Worm (Caenorhabditis elegans) whole organism, L3 larva: ENCODE results near the gene T28F3.8.

Experiments
- ZK546.5 ChIP-seq: sonication (generic microtip); optimal IDR thresholded peaks from 2 replicates; lab custom pipeline; 2017; ENCODE audit warnings: missing biosample characterization, missing genetic modification characterization
- aly-2 ChIP-seq: fragments of 150-350 bp; optimal IDR thresholded peaks from 2 replicates; lab custom pipeline; 2014; ENCODE audit warnings: missing biosample characterization, missing genetic modification characterization
- ceh-16 ChIP-seq: sonication (generic microtip); optimal IDR thresholded peaks from 2 replicates; lab custom pipeline; 2017; ENCODE audit warnings: missing biosample characterization, missing genetic modification characterization
- ceh-28 ChIP-seq: fragments of 150-350 bp; optimal IDR thresholded peaks from 2 replicates; lab custom pipeline; 2014; ENCODE audit warnings: missing biosample characterization, missing genetic modification reagents, missing genetic modification characterization
- ceh-9 ChIP-seq: sonication (generic microtip); optimal IDR thresholded peaks from 2 replicates; lab custom pipeline; 2018; ENCODE audit warnings: missing biosample characterization, missing genetic modification characterization
- daf-12 ChIP-seq: fragments of 150-350 bp; optimal IDR thresholded peaks from 2 replicates; lab custom pipeline; 2014; ENCODE audit warnings: missing biosample characterization, missing genetic modification reagents, missing genetic modification characterization
- egl-27 ChIP-seq: sonication (generic microtip); optimal IDR thresholded peaks from 4 replicates; lab custom pipeline; 2017; ENCODE audit warnings: missing biosample characterization, missing genetic modification reagents, missing genetic modification characterization
- egl-5 ChIP-seq: fragments of 150-350 bp; optimal IDR thresholded peaks from 2 replicates; lab custom pipeline; 2017; ENCODE audit warnings: missing biosample characterization, missing genetic modification reagents, missing genetic modification characterization, inconsistent platforms
- elt-1 ChIP-seq: fragments of 150-350 bp; optimal IDR thresholded peaks from 2 replicates; lab custom pipeline; 2014; ENCODE audit warnings: missing biosample characterization, missing genetic modification characterization
- elt-2 ChIP-seq: sonication (generic microtip); optimal IDR thresholded peaks from 2 replicates; lab custom pipeline; 2016; ENCODE audit warnings: missing genetic modification reagents, mild to moderate bottlenecking, missing genetic modification characterization, missing compliant biosample characterization
- elt-3 ChIP-seq, 3 experiments: fragments of 150-350 bp in 1 of 3; sonication (generic microtip) in 2 of 3; optimal IDR thresholded peaks; 2 replicates in 2 of 3; 4 replicates in 1 of 3; lab custom pipeline; 2014 to 2017; ENCODE audit warnings: missing biosample characterization in 3 of 3, missing genetic modification characterization in 3 of 3
- eor-1 ChIP-seq, 2 experiments: fragments of 150-350 bp; optimal IDR thresholded peaks; 2 replicates each; lab custom pipeline; 2014 to 2018; ENCODE audit warnings: missing biosample characterization in 2 of 2, missing genetic modification characterization in 2 of 2
- fkh-2 ChIP-seq: fragments of 150-350 bp; optimal IDR thresholded peaks from 2 replicates; lab custom pipeline; 2014; ENCODE audit warnings: missing biosample characterization, missing genetic modification reagents, missing genetic modification characterization
- fos-1 ChIP-seq: fragments of 150-350 bp; optimal IDR thresholded peaks from 2 replicates; lab custom pipeline; 2014; ENCODE audit warnings: missing biosample characterization, missing genetic modification characterization
- hmg-11 ChIP-seq: sonication (generic microtip); optimal IDR thresholded peaks from 2 replicates; lab custom pipeline; 2016; ENCODE audit warnings: missing genetic modification characterization, missing compliant biosample characterization
- jun-1 ChIP-seq: fragments of 150-350 bp; optimal IDR thresholded peaks from 2 replicates; lab custom pipeline; 2014; ENCODE audit warnings: missing biosample characterization, missing genetic modification reagents, missing genetic modification characterization
- lsy-12 ChIP-seq: sonication (generic microtip); optimal IDR thresholded peaks from 2 replicates; lab custom pipeline; 2016; ENCODE audit warnings: mild to moderate bottlenecking, missing genetic modification characterization, missing compliant biosample characterization
- nfya-1 ChIP-seq: sonication (generic microtip); optimal IDR thresholded peaks from 2 replicates; lab custom pipeline; 2017; ENCODE audit warnings: missing genetic modification characterization, mild to moderate bottlenecking, missing compliant biosample characterization, antibody characterized with exemption, moderate library complexity; ENCODE audit not compliant: insufficient read depth
- nhr-11 ChIP-seq: fragments of 150-350 bp; optimal IDR thresholded peaks from 2 replicates; lab custom pipeline; 2014; ENCODE audit warnings: missing biosample characterization, missing genetic modification characterization
- nhr-12 ChIP-seq: fragments of 150-350 bp; optimal IDR thresholded peaks from 2 replicates; lab custom pipeline; 2014; ENCODE audit warnings: missing biosample characterization, missing genetic modification characterization
- nhr-23 ChIP-seq: fragments of 150-350 bp; optimal IDR thresholded peaks from 2 replicates; lab custom pipeline; 2014; ENCODE audit warnings: missing biosample characterization, missing genetic modification reagents, missing genetic modification characterization
- nhr-237 ChIP-seq: fragments of 150-350 bp; optimal IDR thresholded peaks from 2 replicates; lab custom pipeline; 2014; ENCODE audit warnings: missing biosample characterization, missing genetic modification characterization
- nhr-28 ChIP-seq: fragments of 150-350 bp; optimal IDR thresholded peaks from 2 replicates; lab custom pipeline; 2014; ENCODE audit warnings: missing biosample characterization, missing genetic modification characterization
- nhr-67 ChIP-seq: fragments of 150-350 bp; optimal IDR thresholded peaks from 2 replicates; lab custom pipeline; 2014; ENCODE audit warnings: missing biosample characterization, missing genetic modification characterization
- nhr-76 ChIP-seq: fragments of 150-350 bp; sonication (generic microtip); optimal IDR thresholded peaks from 5 replicates; lab custom pipeline; 2014; ENCODE audit warnings: missing biosample characterization, missing genetic modification characterization
- pqm-1 ChIP-seq: fragments of 150-350 bp; optimal IDR thresholded peaks from 2 replicates; lab custom pipeline; 2017; ENCODE audit warnings: missing biosample characterization, missing genetic modification characterization, inconsistent platforms
- sea-2 ChIP-seq: fragments of 150-350 bp; sonication (generic microtip); optimal IDR thresholded peaks from 4 replicates; lab custom pipeline; 2014; ENCODE audit warnings: missing biosample characterization, missing genetic modification reagents, missing genetic modification characterization
- skn-1 ChIP-seq: fragments of 150-350 bp; optimal IDR thresholded peaks from 2 replicates; lab custom pipeline; 2014; ENCODE audit warnings: missing biosample characterization, missing genetic modification characterization
- snpc-4 ChIP-seq: fragments of 150-350 bp; optimal IDR thresholded peaks from 2 replicates; lab custom pipeline; 2014; ENCODE audit warnings: missing biosample characterization, missing genetic modification characterization
- unc-39 ChIP-seq: sonication (generic microtip); optimal IDR thresholded peaks from 4 replicates; lab custom pipeline; 2017; ENCODE audit warnings: missing biosample characterization, missing genetic modification characterization
- unc-62 ChIP-seq: fragments of 150-350 bp; sonication (generic microtip); optimal IDR thresholded peaks from 4 replicates; lab custom pipeline; 2014; ENCODE audit warnings: missing biosample characterization, missing genetic modification reagents, missing genetic modification characterization
- zag-1 ChIP-seq: fragments of 150-350 bp; optimal IDR thresholded peaks from 2 replicates; lab custom pipeline; 2014; ENCODE audit warnings: missing biosample characterization, missing genetic modification characterization
- ztf-4 ChIP-seq: fragments of 150-350 bp; optimal IDR thresholded peaks from 2 replicates; lab custom pipeline; 2014; ENCODE audit warnings: missing biosample characterization, missing genetic modification characterization

T28F3.8 gene

DNA sequence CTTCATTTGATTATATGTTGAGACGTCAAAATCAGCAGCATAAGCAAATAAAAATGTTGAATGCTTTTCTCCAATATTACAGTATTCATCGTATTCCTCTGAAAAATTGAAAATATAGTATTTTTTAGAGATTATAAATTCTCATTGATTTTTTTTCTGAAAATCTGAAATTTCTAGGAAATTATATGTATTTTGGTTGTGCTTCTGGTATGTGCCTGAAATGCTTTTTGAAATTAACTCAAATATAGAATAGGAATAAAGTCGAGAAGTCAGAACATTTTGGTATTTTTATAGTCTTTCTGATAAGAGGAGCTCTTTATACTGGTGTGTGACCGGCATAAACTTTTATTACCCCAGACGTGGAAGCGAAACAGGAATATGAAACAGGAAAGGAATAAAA lies at the start of gene T28F3.8:
Gene T28F3.8, minus strand, starts transcription at position 101 of the 400 bp plus-strand sequence.
- TF ChIP-seq elt-2 (tag; lab: Kevin White, UChicago), result peak; percentile 26

ce11 chrIV:17351586-17351985 lies 44.5 kb upstream of the T28F3.8 start, which contains the start of gene clec-199:
TSS of gene clec-199 (plus strand) at chrIV:17351886.
- no peak for TF ChIP-seq snpc-4 (tag; lab: Kevin White, UChicago)
- TF ChIP-seq hmg-11 (tag; lab: Kevin White, UChicago), result no peak
- TF ChIP-seq eor-1 (tag; optimal IDR thresholded peaks at IDR 0.05; lab: Kevin White, UChicago), result no peak
- no peak for TF ChIP-seq nhr-237 (tag; lab: Kevin White, UChicago)
- no peak for TF ChIP-seq fos-1 (tag; lab: Kevin White, UChicago)

DNA sequence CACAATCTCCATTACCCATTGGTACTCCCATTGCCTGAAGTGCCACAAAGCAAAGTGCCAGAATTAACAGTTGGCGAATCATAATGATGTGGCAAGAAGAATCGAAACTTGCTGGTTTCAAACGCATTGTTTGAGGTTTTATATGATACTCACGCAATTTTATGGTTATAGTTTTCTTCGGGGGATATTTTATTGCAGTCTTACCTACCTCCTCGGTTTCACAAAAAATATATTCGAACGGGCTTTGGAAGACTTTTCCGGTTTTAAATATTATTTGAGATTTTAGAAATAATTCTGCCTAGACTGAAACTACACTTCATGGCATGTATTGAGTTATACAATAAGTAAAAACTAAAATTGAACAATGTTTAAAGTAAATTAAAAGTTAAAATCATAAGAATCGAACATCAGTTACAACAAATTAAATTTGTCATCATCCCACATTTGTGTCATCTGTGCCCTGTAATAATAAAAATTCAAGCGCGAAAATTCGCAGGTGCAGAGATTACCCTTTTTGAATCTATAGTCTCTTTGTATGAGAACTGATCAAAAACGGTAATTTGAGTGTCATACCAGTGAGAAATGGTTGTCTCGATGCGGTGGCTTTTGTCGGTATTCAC lies 39.6 kb upstream of the T28F3.8 start, which contains the start of the genes clec-197 and clec-198:
Gene clec-197, minus strand, starts transcription at position 101 of the 620 bp plus-strand sequence.
Gene clec-198, plus strand, starts transcription at position 570 of the 620 bp plus-strand sequence.
- TF ChIP-seq skn-1 (tag; lab: Kevin White, UChicago) (no peak), ceh-28 (tag; lab: Kevin White, UChicago) (no peak), lsy-12 (tag; lab: Kevin White, UChicago) (no peak), unc-39 (no peak), hmg-11 (tag; lab: Kevin White, UChicago) (no peak), nhr-76 (tag; lab: Kevin White, UChicago) (no peak), ztf-4 (no peak), aly-2 (tag; lab: Kevin White, UChicago) (no peak), elt-3 (tag; optimal IDR thresholded peaks at IDR 0.05; lab: Kevin White, UChicago) (no peak), fkh-2 (tag; lab: Kevin White, UChicago) (no peak), nhr-28 (tag; lab: Kevin White, UChicago) (no peak), ceh-9 (tag; lab: Kevin White, UChicago) (no peak), zag-1 (no peak), nfya-1 (tag; lab: Kevin White, UChicago) (no peak), elt-1 (tag; lab: Kevin White, UChicago) (no peak), egl-5 (tag; lab: Kevin White, UChicago) (no peak), unc-62 (GFP tag; lab: Kevin White, UChicago) (no peak)

ce11 chrIV:17343482-17343881 lies 36.4 kb upstream of the T28F3.8 start, which contains the start of gene C49C3.11:
TSS of gene C49C3.11 (plus strand) at chrIV:17343782.
- no peak for TF ChIP-seq aly-2 (tag; lab: Kevin White, UChicago)
- no peak for TF ChIP-seq nhr-76 (tag; lab: Kevin White, UChicago)
- TF ChIP-seq nhr-28 (tag; lab: Kevin White, UChicago), result no peak
- no peak for TF ChIP-seq fos-1 (tag; lab: Kevin White, UChicago)
- no peak for TF ChIP-seq ceh-28 (tag; lab: Kevin White, UChicago)
- no peak for TF ChIP-seq snpc-4 (tag; lab: Kevin White, UChicago)

DNA sequence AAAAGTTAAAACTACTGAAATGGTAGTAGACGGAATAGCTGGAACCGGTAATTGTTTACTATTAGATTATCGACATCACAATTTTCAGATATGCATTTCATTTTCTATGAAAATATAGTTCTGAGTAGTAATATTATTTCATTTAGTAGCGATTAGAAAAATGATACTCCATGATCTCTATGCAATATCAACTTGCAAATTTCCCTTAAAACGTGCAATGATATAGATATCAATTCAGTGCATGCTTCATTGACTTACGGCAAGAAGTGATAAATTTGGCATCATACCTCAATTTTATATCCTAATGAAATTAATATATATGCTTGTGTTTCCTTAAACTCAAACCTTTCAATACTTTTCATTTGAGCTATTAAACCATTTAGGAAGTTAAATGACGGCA lies 35.5 kb upstream of the T28F3.8 start, which contains the start of gene C49C3.21:
Gene C49C3.21, plus strand, starts transcription at position 301 of the 400 bp plus-strand sequence.
- TF ChIP-seq ceh-16 (tag; lab: Kevin White, UChicago) (no peak), elt-2 (tag; lab: Kevin White, UChicago) (no peak), eor-1 (tag; optimal IDR thresholded peaks at IDR 0.05; lab: Kevin White, UChicago) (no peak), nhr-23 (tag; lab: Kevin White, UChicago) (no peak), snpc-4 (tag; lab: Kevin White, UChicago) (no peak), nhr-237 (tag; lab: Kevin White, UChicago) (no peak), sea-2 (no peak), unc-62 (GFP tag; lab: Kevin White, UChicago) (no peak), ZK546.5 (tag; lab: Kevin White, UChicago) (no peak), nhr-67 (tag; lab: Kevin White, UChicago) (no peak), nhr-11 (tag; lab: Kevin White, UChicago) (no peak), nhr-12 (tag; lab: Kevin White, UChicago) (no peak)
- TF ChIP-seq, all 47 proteins: peak for 0

DNA sequence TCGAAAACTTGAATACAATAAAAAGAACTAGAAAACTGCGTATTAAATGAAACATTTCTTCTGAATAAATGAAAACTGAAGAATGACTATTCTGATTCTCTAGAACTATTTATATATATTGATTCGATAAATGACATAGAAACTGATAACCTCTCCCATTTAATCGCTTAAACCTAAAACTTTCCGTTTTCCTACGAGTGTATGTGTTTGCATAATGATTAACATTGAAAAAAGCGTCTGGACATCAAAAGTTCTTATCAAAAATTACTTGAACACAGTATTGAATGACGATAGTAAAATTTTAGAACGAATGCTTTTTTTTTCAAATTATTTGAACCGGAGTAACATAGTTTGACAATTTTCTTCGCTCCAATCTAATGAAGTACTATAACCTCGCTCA lies 35.1 kb upstream of the T28F3.8 start, which contains the start of gene C49C3.9:
Gene C49C3.9, minus strand, starts transcription at position 136 of the 400 bp plus-strand sequence.
- TF ChIP-seq daf-12 (tag; lab: Kevin White, UChicago), result no peak
- peak; percentile 92 for TF ChIP-seq elt-2 (tag; lab: Kevin White, UChicago)
- TF ChIP-seq pqm-1, result peak; percentile 85
- TF ChIP-seq fos-1 (tag; lab: Kevin White, UChicago), result no peak
- TF ChIP-seq snpc-4 (tag; lab: Kevin White, UChicago), result no peak
- no peak for TF ChIP-seq nfya-1 (tag; lab: Kevin White, UChicago)
- no peak for TF ChIP-seq egl-27 (tag; lab: Kevin White, UChicago)
- no peak for TF ChIP-seq ZK546.5 (tag; lab: Kevin White, UChicago)
- no peak for TF ChIP-seq jun-1 (tag; lab: Kevin White, UChicago)
- TF ChIP-seq nhr-12 (tag; lab: Kevin White, UChicago), result no peak
